Worm (Caenorhabditis elegans) whole organism, midembryonic: Measurements from ENCODE around the gene ooc-3.

Experiments used
- T22C8.4 ChIP-seq: fragments of 200-800 bp; sonication (Bioruptor generic); IDR thresholded peaks from 2 replicates; pipeline ENCODE4 v1.3.6; 2022; ENCODE audit warnings: missing genetic modification characterization, missing compliant biosample characterization
- cog-1 ChIP-seq: sonication (generic microtip); optimal IDR thresholded peaks from 2 replicates; lab custom pipeline; 2016; ENCODE audit warnings: missing genetic modification characterization, missing compliant biosample characterization
- flt-1 ChIP-seq: fragments of 200-800 bp; sonication (Bioruptor generic); IDR thresholded peaks from 2 replicates; pipeline ENCODE4 v1.3.6; 2022; ENCODE audit warnings: missing genetic modification characterization, missing compliant biosample characterization
- klf-2 ChIP-seq: fragments of 200-800 bp; sonication (Bioruptor generic); conservative IDR thresholded peaks from 2 replicates; pipeline ENCODE4 v1.3.6; 2022; ENCODE audit warnings: missing genetic modification reagents, missing genetic modification characterization, missing compliant biosample characterization
- med-1 ChIP-seq: sonication (generic microtip); optimal IDR thresholded peaks from 2 replicates; lab custom pipeline; 2017; ENCODE audit warnings: missing genetic modification characterization, mild to moderate bottlenecking, missing compliant biosample characterization, antibody characterized with exemption, missing genetic modification reagents; ENCODE audit not compliant: insufficient read depth
- ref-1 ChIP-seq: fragments of 200-800 bp; sonication (Bioruptor generic); conservative IDR thresholded peaks from 2 replicates; pipeline ENCODE4 v1.3.6; 2022; ENCODE audit warnings: missing genetic modification reagents, missing genetic modification characterization, missing compliant biosample characterization
- tab-1 ChIP-seq: fragments of 200-800 bp; sonication (Bioruptor generic); IDR thresholded peaks from 2 replicates; pipeline ENCODE4 v1.3.6; 2022; ENCODE audit warnings: missing genetic modification characterization, missing compliant biosample characterization
- ztf-23 ChIP-seq: fragments of 200-800 bp; sonication (Bioruptor generic); IDR thresholded peaks from 2 replicates; pipeline ENCODE4 v1.3.6; 2022; ENCODE audit warnings: missing genetic modification reagents, missing genetic modification characterization, missing compliant biosample characterization
- ztf-29 ChIP-seq: fragments of 200-800 bp; sonication (Bioruptor generic); IDR thresholded peaks from 2 replicates; pipeline ENCODE4 v1.3.6; 2022; ENCODE audit warnings: missing genetic modification reagents, missing genetic modification characterization, missing compliant biosample characterization

ooc-3 gene

DNA sequence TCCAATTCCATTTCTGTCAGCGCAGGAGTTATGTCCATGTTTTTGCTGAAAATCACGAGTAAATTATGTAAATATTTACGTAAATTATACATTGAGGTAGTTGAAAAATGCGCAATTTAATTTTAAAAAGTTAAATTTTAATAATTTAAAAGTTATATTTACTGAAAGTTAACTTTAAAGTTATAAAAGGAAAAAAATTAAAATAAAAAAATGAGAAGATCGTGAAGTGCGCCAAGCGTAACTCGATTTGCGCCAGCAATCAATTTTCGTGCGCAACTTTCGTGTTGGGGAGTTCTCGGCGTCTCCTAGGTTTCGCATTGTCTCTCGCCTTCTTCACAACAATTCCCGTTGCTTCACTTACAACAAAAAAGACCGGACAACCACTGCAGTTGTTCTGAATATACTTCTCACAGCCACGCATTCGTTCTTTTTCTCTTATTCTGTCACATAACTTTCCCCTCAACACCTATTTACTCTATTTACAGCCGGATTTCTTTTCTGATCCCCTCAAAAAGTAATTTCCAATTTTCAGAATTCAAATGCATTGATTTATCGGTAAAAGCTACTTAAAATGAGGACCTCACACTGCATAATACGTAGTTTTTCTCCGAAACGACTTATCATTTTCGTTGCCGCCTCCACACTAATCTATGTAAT is 21.5 kb downstream of the ooc-3 start, which contains the start of the genes metl-1 and W02B12.11:
Gene metl-1 (minus strand): TSS at position 51 of the 657 bp plus-strand sequence.
Gene W02B12.11 (plus strand): TSS at position 337 of the 657 bp plus-strand sequence.
- TF ChIP-seq cog-1 (tag; lab: Kevin White, UChicago) (peak; percentile 50), flt-1 (peak; percentile 63; the same call in 1 of the 2 replicates), tab-1 (GFP tag; lab: Robert Waterston, UW) (0 out of 2 replicates have a peak, but pooled peaks have one; percentile 62), ref-1 (GFP tag; lab: Robert Waterston, UW) (no peak), ztf-23 (GFP tag; lab: Robert Waterston, UW) (peak; percentile 63; the same call in 1 of the 2 replicates), T22C8.4 (GFP tag; lab: Robert Waterston, UW) (no peak), klf-2 (GFP tag; lab: Robert Waterston, UW) (no peak), med-1 (GFP tag; lab: Kevin White, UChicago) (peak; percentile 49)

- TF ChIP-seq tab-1 (GFP tag; lab: Robert Waterston, UW) (no peak), flt-1 (no peak), med-1 (GFP tag; lab: Kevin White, UChicago) (no peak), T22C8.4 (GFP tag; lab: Robert Waterston, UW) (no peak), klf-2 (GFP tag; lab: Robert Waterston, UW) (no peak), cog-1 (tag; lab: Kevin White, UChicago) (no peak), ztf-23 (GFP tag; lab: Robert Waterston, UW) (no peak), ztf-29 (GFP tag; lab: Robert Waterston, UW) (no peak), ref-1 (GFP tag; lab: Robert Waterston, UW) (no peak)
Observed at ce11 chrII:11472542-11472941, 22.6 kb downstream of the ooc-3 start.

DNA sequence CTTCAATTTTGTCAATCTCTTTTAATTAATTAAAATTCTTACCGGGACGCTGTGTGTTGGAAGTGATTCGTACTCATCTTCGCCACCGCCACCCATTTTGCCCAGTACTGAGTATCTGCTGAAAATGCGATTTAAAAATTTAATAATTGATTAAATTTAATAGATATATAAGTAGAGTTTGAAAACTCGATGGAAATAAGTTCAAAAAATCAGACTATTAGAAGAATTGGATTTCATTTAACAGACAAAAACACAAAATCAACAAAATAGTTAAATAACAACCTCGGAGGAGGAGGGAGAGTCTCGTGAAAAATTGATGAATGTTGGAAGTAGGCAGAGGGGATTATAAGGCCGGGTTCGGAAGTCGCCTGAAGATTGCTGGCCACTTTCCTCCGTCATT is 23.2 kb downstream of the ooc-3 start, which contains the start of gene mfn-1:
Gene mfn-1 (minus strand): TSS at position 101 of the 400 bp plus-strand sequence.
- TF ChIP-seq ztf-23 (GFP tag; lab: Robert Waterston, UW) (no peak), T22C8.4 (GFP tag; lab: Robert Waterston, UW) (no peak), med-1 (GFP tag; lab: Kevin White, UChicago) (no peak), ztf-29 (GFP tag; lab: Robert Waterston, UW) (no peak), cog-1 (tag; lab: Kevin White, UChicago) (no peak)

DNA sequence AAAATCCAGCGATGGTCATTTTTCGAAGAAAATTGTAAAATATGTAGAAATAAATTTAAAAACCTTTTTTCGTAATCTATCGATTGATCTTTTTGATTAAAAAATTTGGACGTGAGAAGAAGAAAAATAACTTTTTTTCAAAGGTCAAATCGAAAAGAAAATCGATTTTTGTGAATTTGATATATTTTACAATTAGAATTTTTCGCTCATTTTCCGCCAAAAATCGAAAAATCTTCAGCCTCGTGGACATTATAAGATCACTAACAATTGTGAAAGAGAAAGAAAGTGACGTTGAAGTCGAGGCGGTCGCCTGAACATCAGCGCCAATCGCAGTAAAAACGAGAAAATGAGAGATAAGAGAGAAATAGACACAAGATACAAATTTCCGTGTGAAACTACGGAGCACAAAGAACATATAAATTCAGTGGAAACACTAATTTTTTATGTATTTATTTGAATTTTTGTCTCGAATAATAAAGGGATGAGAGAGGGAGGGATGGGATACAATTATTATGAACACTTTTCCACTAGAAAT is 25.5 kb downstream of the ooc-3 start, which contains the start of gene cisd-1:
Gene cisd-1 (minus strand): TSS at position 51 of the 535 bp plus-strand sequence.
- TF ChIP-seq klf-2 (GFP tag; lab: Robert Waterston, UW) (no peak), T22C8.4 (GFP tag; lab: Robert Waterston, UW) (no peak), ztf-23 (GFP tag; lab: Robert Waterston, UW) (no peak), ztf-29 (GFP tag; lab: Robert Waterston, UW) (no peak), ref-1 (GFP tag; lab: Robert Waterston, UW) (no peak), cog-1 (tag; lab: Kevin White, UChicago) (no peak), flt-1 (no peak), med-1 (GFP tag; lab: Kevin White, UChicago) (no peak), tab-1 (GFP tag; lab: Robert Waterston, UW) (no peak)

DNA sequence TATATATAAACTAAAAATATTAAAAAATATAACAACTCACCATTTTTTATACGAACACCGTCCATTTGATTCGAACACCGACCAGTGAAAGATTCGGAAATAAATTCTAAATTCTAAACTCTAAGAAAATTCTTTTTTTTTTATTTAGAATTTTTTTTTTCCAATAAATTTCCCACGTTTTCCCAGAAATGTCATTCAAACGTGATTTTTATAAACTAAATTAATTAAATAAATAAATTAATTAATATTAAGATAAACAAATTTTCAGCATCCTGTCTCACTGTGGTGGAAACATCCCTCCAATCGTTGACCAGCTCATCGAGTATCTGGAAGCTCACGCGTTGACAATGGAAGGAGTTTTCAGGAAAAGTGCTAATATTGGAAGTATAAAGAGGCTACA is 27.6 kb downstream of the ooc-3 start, which contains the start of gene klp-17:
Gene klp-17 (minus strand): TSS at position 101 of the 400 bp plus-strand sequence.
- TF ChIP-seq cog-1 (tag; lab: Kevin White, UChicago) (no peak), ztf-23 (GFP tag; lab: Robert Waterston, UW) (no peak)

- TF ChIP-seq ztf-29 (GFP tag; lab: Robert Waterston, UW) (0 out of 2 replicates have a peak, but pooled peaks have one; percentile 11), ztf-23 (GFP tag; lab: Robert Waterston, UW) (no peak)
Observed at ce11 chrII:11464427-11464944, 30.6 kb downstream of the ooc-3 start, which contains the start of the genes aars-1 and rga-1. aars-1 (minus strand) TSS chrII:11464497. rga-1 (plus strand) TSS chrII:11464894.

- no peak for TF ChIP-seq med-1 (GFP tag; lab: Kevin White, UChicago)
- no peak for TF ChIP-seq ztf-29 (GFP tag; lab: Robert Waterston, UW)
- no peak for TF ChIP-seq flt-1
- no peak for TF ChIP-seq klf-2 (GFP tag; lab: Robert Waterston, UW)
- TF ChIP-seq tab-1 (GFP tag; lab: Robert Waterston, UW) = no peak
- TF ChIP-seq T22C8.4 (GFP tag; lab: Robert Waterston, UW) = no peak
- no peak for TF ChIP-seq ztf-23 (GFP tag; lab: Robert Waterston, UW)
- TF ChIP-seq cog-1 (tag; lab: Kevin White, UChicago) = no peak
- TF ChIP-seq ref-1 (GFP tag; lab: Robert Waterston, UW) = no peak
Observed at ce11 chrII:11463899-11464298, 31.2 kb downstream of the ooc-3 start.

DNA sequence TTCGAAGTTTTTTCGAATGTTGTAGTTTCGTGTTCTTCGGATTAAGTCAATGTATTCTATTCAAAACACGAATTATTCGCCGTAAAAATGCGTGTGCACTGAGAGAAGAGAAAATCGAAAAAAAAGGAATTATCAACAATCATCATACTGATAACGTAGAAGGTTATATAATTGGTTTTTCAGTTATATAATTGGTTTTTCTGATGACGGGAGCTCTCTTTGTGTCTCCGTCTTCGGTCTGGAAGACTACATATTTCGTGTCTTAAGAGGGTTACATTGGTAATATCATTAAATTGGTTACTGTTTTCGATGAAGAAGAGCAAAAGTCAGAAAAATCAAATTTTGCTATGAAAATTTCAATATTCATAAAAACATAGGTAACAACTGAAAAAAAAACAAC is 35.2 kb downstream of the ooc-3 start:
- TF ChIP-seq tab-1 (GFP tag; lab: Robert Waterston, UW) (no peak), T22C8.4 (GFP tag; lab: Robert Waterston, UW) (no peak), cog-1 (tag; lab: Kevin White, UChicago) (no peak), ztf-23 (GFP tag; lab: Robert Waterston, UW) (no peak), med-1 (GFP tag; lab: Kevin White, UChicago) (no peak), klf-2 (GFP tag; lab: Robert Waterston, UW) (no peak), flt-1 (no peak), ztf-29 (GFP tag; lab: Robert Waterston, UW) (no peak), ref-1 (GFP tag; lab: Robert Waterston, UW) (no peak)

- TF ChIP-seq med-1 (GFP tag; lab: Kevin White, UChicago) (no peak), ztf-23 (GFP tag; lab: Robert Waterston, UW) (no peak), T22C8.4 (GFP tag; lab: Robert Waterston, UW) (no peak), klf-2 (GFP tag; lab: Robert Waterston, UW) (no peak), flt-1 (no peak), ref-1 (GFP tag; lab: Robert Waterston, UW) (no peak), tab-1 (GFP tag; lab: Robert Waterston, UW) (no peak), ztf-29 (GFP tag; lab: Robert Waterston, UW) (no peak), cog-1 (tag; lab: Kevin White, UChicago) (no peak)
Observed at ce11 chrII:11455715-11456114, 39.4 kb downstream of the ooc-3 start.
